Fruit fly (Drosophila melanogaster) whole organism, embryonic: ENCODE data around the gene TwdlE.

Experiments used
- Ada2b ChIP-seq: fragments of 200-800 bp; sonication (Bioruptor generic); IDR thresholded peaks from 2 replicates; pipeline ENCODE4 v1.3.6; 2022; ENCODE audit warnings: missing biosample characterization, missing genetic modification characterization
- Adf1 ChIP-seq: fragments of 200-800 bp; sonication (Bioruptor generic); IDR thresholded peaks from 2 replicates; pipeline ENCODE4 v1.3.6; 2022; ENCODE audit warnings: missing biosample characterization, missing genetic modification characterization
- B-H2 ChIP-seq: fragments of 200-800 bp; sonication (Bioruptor generic); optimal IDR thresholded peaks from 2 replicates; lab custom pipeline; 2018; ENCODE audit warnings: missing biosample characterization, mild to moderate bottlenecking, missing genetic modification characterization
- CG10274 ChIP-seq: fragments of 200-800 bp; sonication (Bioruptor generic); optimal IDR thresholded peaks from 3 replicates; lab custom pipeline; 2017; ENCODE audit warnings: missing biosample characterization, mild to moderate bottlenecking, missing genetic modification characterization
- CG10462 ChIP-seq: fragments of 200-800 bp; sonication (Bioruptor generic); optimal IDR thresholded peaks from 2 replicates; lab custom pipeline; 2016; ENCODE audit warnings: missing biosample characterization, missing genetic modification characterization
- CG10979 ChIP-seq: fragments of 200-800 bp; sonication (Bioruptor generic); optimal IDR thresholded peaks from 2 replicates; lab custom pipeline; 2018; ENCODE audit warnings: missing biosample characterization, mild to moderate bottlenecking, missing genetic modification characterization, moderate library complexity
- CG11093 ChIP-seq: fragments of 200-800 bp; sonication (Bioruptor generic); IDR thresholded peaks from 3 replicates; pipeline ENCODE4 v1.3.6; 2022; ENCODE audit warnings: missing biosample characterization, missing genetic modification characterization
- CG13424 ChIP-seq: fragments of 200-800 bp; sonication (Bioruptor generic); optimal IDR thresholded peaks from 2 replicates; lab custom pipeline; 2019; ENCODE audit warnings: missing biosample characterization, mild to moderate bottlenecking, missing genetic modification characterization, moderate library complexity
- CG14965 ChIP-seq: fragments of 200-800 bp; sonication (Bioruptor generic); optimal IDR thresholded peaks from 2 replicates; lab custom pipeline; 2016; ENCODE audit warnings: missing biosample characterization, missing genetic modification characterization, borderline replicate concordance
- CG1529 ChIP-seq: fragments of 200-800 bp; sonication (Bioruptor generic); optimal IDR thresholded peaks from 3 replicates; lab custom pipeline; 2018; ENCODE audit warnings: missing biosample characterization, missing genetic modification characterization
- CG15479 ChIP-seq: fragments of 200-800 bp; sonication (Bioruptor generic); optimal IDR thresholded peaks from 3 replicates; lab custom pipeline; 2019; ENCODE audit warnings: missing biosample characterization, mild to moderate bottlenecking, missing genetic modification characterization, moderate library complexity
- CG15514 ChIP-seq: fragments of 200-800 bp; sonication (Bioruptor generic); optimal IDR thresholded peaks from 3 replicates; lab custom pipeline; 2017; ENCODE audit warnings: missing biosample characterization, missing genetic modification characterization, mild to moderate bottlenecking, moderate library complexity, missing genetic modification reagents
- CG17359 ChIP-seq: fragments of 200-800 bp; sonication (Bioruptor generic); optimal IDR thresholded peaks from 3 replicates; lab custom pipeline; 2018; ENCODE audit warnings: missing biosample characterization, mild to moderate bottlenecking, missing genetic modification characterization, moderate library complexity
- CG3407 ChIP-seq: fragments of 200-800 bp; sonication (Bioruptor generic); optimal IDR thresholded peaks from 2 replicates; lab custom pipeline; 2018; ENCODE audit warnings: missing biosample characterization, mild to moderate bottlenecking, missing genetic modification characterization
- CG4617 ChIP-seq: fragments of 200-800 bp; sonication (Bioruptor generic); optimal IDR thresholded peaks from 3 replicates; lab custom pipeline; 2016; ENCODE audit warnings: missing biosample characterization, missing genetic modification characterization, borderline replicate concordance
- CG6175 ChIP-seq: fragments of 200-800 bp; sonication (Bioruptor generic); IDR thresholded peaks from 3 replicates; pipeline ENCODE4 v1.3.6; 2022; ENCODE audit warnings: missing biosample characterization, missing genetic modification characterization
- CG9727 ChIP-seq: fragments of 200-800 bp; sonication (Bioruptor generic); optimal IDR thresholded peaks from 3 replicates; lab custom pipeline; 2017; ENCODE audit warnings: missing biosample characterization, mild to moderate bottlenecking, missing genetic modification characterization
- CkIIα-i1 ChIP-seq: fragments of 200-800 bp; sonication (Bioruptor generic); IDR thresholded peaks from 2 replicates; pipeline ENCODE4 v1.3.6; 2022; ENCODE audit warnings: missing biosample characterization, missing genetic modification characterization
- D19A ChIP-seq: fragments of 200-800 bp; optimal IDR thresholded peaks from 3 replicates; lab custom pipeline; 2019; ENCODE audit warnings: missing biosample characterization, mild to moderate bottlenecking, missing genetic modification characterization, moderate library complexity
- Deaf1 ChIP-seq: fragments of 200-800 bp; optimal IDR thresholded peaks from 3 replicates; lab custom pipeline; 2019; ENCODE audit warnings: missing biosample characterization, mild to moderate bottlenecking, missing genetic modification characterization, moderate library complexity
- Drgx ChIP-seq: fragments of 200-800 bp; sonication (Bioruptor generic); IDR thresholded peaks from 2 replicates; pipeline ENCODE4 v1.3.6; 2022; ENCODE audit warnings: missing biosample characterization, missing genetic modification characterization
- Ets97D ChIP-seq: fragments of 200-800 bp; sonication (Bioruptor generic); optimal IDR thresholded peaks from 3 replicates; lab custom pipeline; 2016; ENCODE audit warnings: missing biosample characterization, missing genetic modification characterization
- H2.0 ChIP-seq: fragments of 200-800 bp; sonication (Bioruptor generic); IDR thresholded peaks from 2 replicates; pipeline ENCODE4 v1.3.6; 2022; ENCODE audit warnings: missing biosample characterization, missing genetic modification characterization
- HLHmδ ChIP-seq: fragments of 200-800 bp; sonication (Bioruptor generic); optimal IDR thresholded peaks from 2 replicates; lab custom pipeline; 2018; ENCODE audit warnings: missing biosample characterization, mild to moderate bottlenecking, missing genetic modification characterization, moderate library complexity
- HmgZ ChIP-seq: fragments of 200-800 bp; sonication (Bioruptor generic); optimal IDR thresholded peaks from 2 replicates; lab custom pipeline; 2018; ENCODE audit warnings: missing biosample characterization, mild to moderate bottlenecking, missing genetic modification characterization
- Hmr ChIP-seq: fragments of 200-800 bp; sonication (Bioruptor generic); optimal IDR thresholded peaks from 3 replicates; lab custom pipeline; 2017; ENCODE audit warnings: mild to moderate bottlenecking, missing biosample characterization, missing genetic modification reagents, missing genetic modification characterization
- Hr3 ChIP-seq: fragments of 200-800 bp; sonication (Bioruptor generic); optimal IDR thresholded peaks from 3 replicates; lab custom pipeline; 2016; ENCODE audit warnings: missing biosample characterization, missing genetic modification characterization
- Hr39 ChIP-seq: fragments of >200 bp; optimal IDR thresholded peaks from 2 replicates; lab custom pipeline; 2017
- Kr ChIP-seq: fragments of 200-800 bp; sonication (Bioruptor generic); optimal IDR thresholded peaks from 2 replicates; lab custom pipeline; 2017; ENCODE audit warnings: missing biosample characterization, mild to moderate bottlenecking, missing genetic modification characterization
- NfI ChIP-seq: fragments of 200-800 bp; sonication (Bioruptor generic); optimal IDR thresholded peaks from 3 replicates; lab custom pipeline; 2018; ENCODE audit warnings: missing biosample characterization, mild to moderate bottlenecking, missing genetic modification characterization, moderate library complexity
- Pdp1 ChIP-seq, 2 experiments: fragments of 200-800 bp; sonication (Bioruptor generic); optimal IDR thresholded peaks; 3 replicates each; lab custom pipeline; 2016; ENCODE audit warnings: missing biosample characterization in 2 of 2, missing genetic modification characterization in 2 of 2, mild to moderate bottlenecking in 1 of 2, moderate library complexity in 1 of 2
- Taf1 ChIP-seq: fragments of 200-800 bp; sonication (Bioruptor generic); IDR thresholded peaks from 2 replicates; pipeline ENCODE4 v1.3.6; 2022; ENCODE audit warnings: missing biosample characterization, missing genetic modification characterization
- al ChIP-seq: fragments of 200-800 bp; sonication (Bioruptor generic); IDR thresholded peaks from 2 replicates; pipeline ENCODE4 v1.3.6; 2022; ENCODE audit warnings: missing biosample characterization, missing genetic modification characterization
- cato ChIP-seq: fragments of 200-800 bp; sonication (Bioruptor generic); optimal IDR thresholded peaks from 2 replicates; lab custom pipeline; 2016; ENCODE audit warnings: missing biosample characterization, missing genetic modification characterization, borderline replicate concordance
- chn ChIP-seq: fragments of 200-800 bp; sonication (Bioruptor generic); optimal IDR thresholded peaks from 2 replicates; lab custom pipeline; 2016; ENCODE audit warnings: missing biosample characterization, missing genetic modification characterization
- esg ChIP-seq: fragments of 200-800 bp; sonication (Bioruptor generic); conservative IDR thresholded peaks from 2 replicates; pipeline ENCODE4 v1.3.6; 2022; ENCODE audit warnings: missing biosample characterization, missing genetic modification characterization
- exex ChIP-seq: fragments of 200-800 bp; sonication (Bioruptor generic); optimal IDR thresholded peaks from 4 replicates; lab custom pipeline; 2018; ENCODE audit warnings: missing biosample characterization, mild to moderate bottlenecking, missing genetic modification characterization, moderate library complexity
- fd3F ChIP-seq: fragments of 200-800 bp; sonication (Bioruptor generic); optimal IDR thresholded peaks from 2 replicates; lab custom pipeline; 2018; ENCODE audit warnings: missing biosample characterization, mild to moderate bottlenecking, missing genetic modification characterization, moderate library complexity
- hbn ChIP-seq: fragments of 200-800 bp; sonication (Bioruptor generic); IDR thresholded peaks from 2 replicates; pipeline ENCODE4 v1.3.6; 2022; ENCODE audit warnings: missing biosample characterization, missing genetic modification characterization; ENCODE audit not compliant: partially characterized antibody
- jigr1 ChIP-seq: fragments of 200-800 bp; sonication (Bioruptor generic); IDR thresholded peaks from 3 replicates; pipeline ENCODE4 v1.3.6; 2022; ENCODE audit warnings: missing biosample characterization, missing genetic modification characterization
- lov ChIP-seq, 2 experiments: fragments of 200-800 bp in 1 of 2; fragments of >200 bp in 1 of 2; sonication (Bioruptor generic) in 1 of 2; IDR thresholded peaks in 1 of 2; optimal IDR thresholded peaks in 1 of 2; 2 replicates in 1 of 2; 3 replicates in 1 of 2; pipeline versions ENCODE4 v1.3.6 to Lab custom; 2017 to 2022; ENCODE audit warnings: missing biosample characterization in 1 of 2, missing genetic modification characterization in 1 of 2
- nerfin-2 ChIP-seq: fragments of 200-800 bp; sonication (Bioruptor generic); IDR thresholded peaks from 2 replicates; pipeline ENCODE4 v1.3.6; 2022; ENCODE audit warnings: missing biosample characterization, missing genetic modification characterization; ENCODE audit not compliant: partially characterized antibody
- nom ChIP-seq: fragments of 200-800 bp; sonication (Bioruptor generic); optimal IDR thresholded peaks from 2 replicates; lab custom pipeline; 2017; ENCODE audit warnings: missing biosample characterization, missing genetic modification characterization, mild to moderate bottlenecking, moderate library complexity, missing genetic modification reagents
- pan ChIP-seq, 4 experiments: fragments of >200 bp in 3 of 4; fragments of 200-800 bp in 1 of 4; sonication (Bioruptor generic) in 1 of 4; optimal IDR thresholded peaks in 3 of 4; IDR thresholded peaks in 1 of 4; 2 replicates each; pipeline versions ENCODE4 v1.3.6 to Lab custom; 2017 to 2022; ENCODE audit warnings: missing biosample characterization in 2 of 4, missing genetic modification characterization in 2 of 4, mixed read lengths in 1 of 4
- pita ChIP-seq: fragments of 200-800 bp; sonication (Bioruptor generic); optimal IDR thresholded peaks from 2 replicates; lab custom pipeline; 2017; ENCODE audit warnings: missing biosample characterization, mild to moderate bottlenecking, missing genetic modification characterization
- run ChIP-seq: fragments of 200-800 bp; sonication (Bioruptor generic); optimal IDR thresholded peaks from 3 replicates; lab custom pipeline; 2018; ENCODE audit warnings: missing biosample characterization, mild to moderate bottlenecking, missing genetic modification characterization
- sens-2 ChIP-seq: fragments of 200-800 bp; sonication (Bioruptor generic); IDR thresholded peaks from 2 replicates; pipeline ENCODE4 v1.3.6; 2022; ENCODE audit warnings: missing biosample characterization, missing genetic modification characterization
- sisA ChIP-seq: fragments of 200-800 bp; sonication (Bioruptor generic); IDR thresholded peaks from 2 replicates; pipeline ENCODE4 v1.3.6; 2022; ENCODE audit warnings: missing biosample characterization, missing genetic modification characterization
- stwl ChIP-seq: fragments of 200-800 bp; sonication (Bioruptor generic); optimal IDR thresholded peaks from 3 replicates; lab custom pipeline; 2018; ENCODE audit warnings: missing biosample characterization, mild to moderate bottlenecking, missing genetic modification characterization, moderate library complexity

TwdlE gene

DNA sequence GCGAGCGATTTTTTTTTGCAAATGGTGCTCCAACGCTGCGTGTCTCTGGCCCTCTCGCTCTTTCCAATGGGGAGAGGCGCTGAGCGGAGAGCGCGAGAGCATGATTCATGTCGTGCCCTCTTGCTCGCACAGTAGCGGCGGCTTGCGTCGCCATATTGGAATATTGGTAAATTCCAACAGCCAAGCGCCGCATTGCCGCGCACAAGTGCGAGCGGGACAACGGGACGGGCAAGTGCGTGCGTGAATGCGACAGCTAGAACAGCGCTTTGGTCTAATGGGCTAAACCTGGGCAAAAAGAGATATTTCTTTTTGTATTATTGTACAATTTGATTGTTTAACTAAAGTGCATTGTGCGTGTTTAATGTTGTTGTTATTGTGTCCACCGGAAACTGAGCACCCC is 32.4 kb downstream of the TwdlE start (continued):
- no peak for TF ChIP-seq CkIIα-i1 (GFP tag; lab: Robert Waterston, UW)
- TF ChIP-seq CG13424, result no peak
- TF ChIP-seq jigr1, result no peak
- TF ChIP-seq Deaf1 (tag; lab: Kevin White, UChicago), result peak; percentile 55
- TF ChIP-seq CG1529, result no peak
- TF ChIP-seq cato (GFP tag; lab: Kevin White, UChicago), result no peak
- peak; percentile 15; the same call in 1 of the 2 replicates for TF ChIP-seq Ada2b (GFP tag; lab: Robert Waterston, UW)
- no peak for TF ChIP-seq Taf1
- no peak for TF ChIP-seq CG14965 (GFP tag; lab: Kevin White, UChicago)
- peak; percentile 39 for TF ChIP-seq Hmr (GFP tag; lab: Kevin White, UChicago)
- no peak for TF ChIP-seq CG6175 (GFP tag; lab: Robert Waterston, UW)
- no peak for TF ChIP-seq CG17359 (tag; lab: Kevin White, UChicago)
- peak; percentile 9 for TF ChIP-seq stwl (tag; lab: Kevin White, UChicago)
- no peak for TF ChIP-seq fd3F (GFP tag; lab: Kevin White, UChicago)
- no peak for TF ChIP-seq esg (GFP tag; lab: Robert Waterston, UW)
- no peak for TF ChIP-seq CG3407
- TF ChIP-seq al (GFP tag; lab: Robert Waterston, UW), result no peak
- no peak for TF ChIP-seq CG10274 (GFP tag; lab: Kevin White, UChicago)
- TF ChIP-seq CG15514, result peak; percentile 51
- peak; percentile 2 for TF ChIP-seq CG9727 (GFP tag; lab: Kevin White, UChicago)
- no peak for TF ChIP-seq Hr3 (GFP tag; lab: Kevin White, UChicago)
- TF ChIP-seq lov (optimal IDR thresholded peaks at IDR 0.05; lab: Kevin White, UChicago), result no peak
- TF ChIP-seq lov (GFP tag; IDR thresholded peaks at IDR 0.05; lab: Robert Waterston, UW), result peak; percentile 67; the same call in 1 of the 3 replicates
- peak; percentile 70 for TF ChIP-seq Adf1 (GFP tag; lab: Robert Waterston, UW)
- TF ChIP-seq HmgZ, result peak; percentile 79
- TF ChIP-seq B-H2, result peak; percentile 64
- TF ChIP-seq Ets97D (GFP tag; lab: Kevin White, UChicago), result no peak
- peak; percentile 82 for TF ChIP-seq CG15479 (GFP tag; lab: Kevin White, UChicago)
- TF ChIP-seq Kr (GFP tag; lab: Kevin White, UChicago), result no peak
- no peak for TF ChIP-seq sisA
- TF ChIP-seq exex (tag; lab: Kevin White, UChicago), result peak; percentile 26
- TF ChIP-seq HLHmδ (GFP tag; lab: Kevin White, UChicago), result peak; percentile 52
- TF ChIP-seq pan (optimal IDR thresholded peaks at IDR 0.05; lab: Kevin White, UChicago), result no peak
- peak in 1 of 2 experiments; percentile 39 for TF ChIP-seq pan (GFP tag; optimal IDR thresholded peaks at IDR 0.05 in 1 of 2, IDR thresholded peaks at IDR 0.05 in 1 of 2)
- peak; percentile 73 for TF ChIP-seq CG4617 (GFP tag; lab: Kevin White, UChicago)
- TF ChIP-seq nom (GFP tag; lab: Kevin White, UChicago), result peak; percentile 48
- TF ChIP-seq D19A, result no peak
- TF ChIP-seq NfI, result peak; percentile 36
- no peak for TF ChIP-seq pita (GFP tag; lab: Kevin White, UChicago)
- TF ChIP-seq nerfin-2, result 0 out of 2 replicates have a peak, but pooled peaks have one; percentile 42
- no peak for TF ChIP-seq CG11093
- TF ChIP-seq Drgx (GFP tag; lab: Robert Waterston, UW), result no peak
- TF ChIP-seq H2.0 (GFP tag; lab: Robert Waterston, UW), result no peak
- no peak; the same call in 1 of the 2 replicates for TF ChIP-seq hbn (GFP tag; lab: Robert Waterston, UW)
- no peak for TF ChIP-seq CG10462 (GFP tag; lab: Kevin White, UChicago)
- TF ChIP-seq Pdp1 (GFP tag; optimal IDR thresholded peaks at IDR 0.05; lab: Kevin White, UChicago), result peak in 1 of 2 experiments; percentile 14
- no peak for TF ChIP-seq sens-2
- TF ChIP-seq Hr39 (lab: Kevin White, UChicago), result no peak
- TF ChIP-seq chn (GFP tag; lab: Kevin White, UChicago), result peak; percentile 25
- TF ChIP-seq run, result no peak
- TF ChIP-seq CG10979 (tag; lab: Kevin White, UChicago), result no peak
